Fruit fly (Drosophila melanogaster) whole organism, embryonic: ENCODE measurements around the gene Hr83.

Source experiments
- Abd-B ChIP-seq: fragments of 200-800 bp; sonication (Bioruptor generic); optimal IDR thresholded peaks from 2 replicates; lab custom pipeline; 2018; ENCODE audit warnings: missing biosample characterization, mild to moderate bottlenecking, missing genetic modification characterization, moderate library complexity
- Awh ChIP-seq: fragments of 200-800 bp; sonication (Bioruptor generic); IDR thresholded peaks from 2 replicates; pipeline ENCODE4, ENCODE4 v1.3.6; 2022; ENCODE audit warnings: missing biosample characterization, missing genetic modification characterization
- BEAF-32 ChIP-seq: fragments of 200-800 bp; sonication (Bioruptor generic); optimal IDR thresholded peaks from 3 replicates; lab custom pipeline; 2017; ENCODE audit warnings: missing biosample characterization, missing genetic modification characterization, mild to moderate bottlenecking, moderate library complexity, missing genetic modification reagents
- CG10543 ChIP-seq: fragments of 200-800 bp; sonication (Bioruptor generic); optimal IDR thresholded peaks from 3 replicates; lab custom pipeline; 2017; ENCODE audit warnings: missing biosample characterization, mild to moderate bottlenecking, missing genetic modification characterization, moderate library complexity
- CG12155 ChIP-seq: fragments of 200-800 bp; sonication (Bioruptor generic); optimal IDR thresholded peaks from 3 replicates; lab custom pipeline; 2016; ENCODE audit warnings: missing biosample characterization, missing genetic modification characterization
- CG13775 ChIP-seq: fragments of 200-800 bp; sonication (Bioruptor generic); optimal IDR thresholded peaks from 3 replicates; lab custom pipeline; 2017; ENCODE audit warnings: missing biosample characterization, mild to moderate bottlenecking, missing genetic modification characterization
- CG15073 ChIP-seq: fragments of 200-800 bp; sonication (Bioruptor generic); optimal IDR thresholded peaks from 2 replicates; lab custom pipeline; 2016; ENCODE audit warnings: missing biosample characterization, missing genetic modification characterization
- CG15479 ChIP-seq: fragments of 200-800 bp; sonication (Bioruptor generic); optimal IDR thresholded peaks from 3 replicates; lab custom pipeline; 2019; ENCODE audit warnings: missing biosample characterization, mild to moderate bottlenecking, missing genetic modification characterization, moderate library complexity
- CG15601 ChIP-seq: fragments of 200-800 bp; sonication (Bioruptor generic); optimal IDR thresholded peaks from 3 replicates; lab custom pipeline; 2019; ENCODE audit warnings: missing biosample characterization, mild to moderate bottlenecking, missing genetic modification characterization, moderate library complexity
- CG1603 ChIP-seq: fragments of 200-800 bp; sonication (Bioruptor generic); optimal IDR thresholded peaks from 2 replicates; lab custom pipeline; 2019; ENCODE audit warnings: missing biosample characterization, mild to moderate bottlenecking, missing genetic modification characterization, moderate library complexity
- CG17612 ChIP-seq: fragments of 200-800 bp; sonication (Bioruptor generic); IDR thresholded peaks from 2 replicates; pipeline ENCODE4 v1.3.6; 2022; ENCODE audit warnings: missing biosample characterization, missing genetic modification characterization
- CG1832 ChIP-seq: fragments of 200-800 bp; sonication (Bioruptor generic); optimal IDR thresholded peaks from 2 replicates; lab custom pipeline; 2017; ENCODE audit warnings: missing biosample characterization, mild to moderate bottlenecking, missing genetic modification characterization, inconsistent platforms
- CG2712 ChIP-seq: fragments of 200-800 bp; optimal IDR thresholded peaks from 3 replicates; lab custom pipeline; 2019; ENCODE audit warnings: missing biosample characterization, mild to moderate bottlenecking, missing genetic modification characterization, moderate library complexity
- CG30403 ChIP-seq: fragments of 200-800 bp; sonication (Bioruptor generic); optimal IDR thresholded peaks from 3 replicates; lab custom pipeline; 2016; ENCODE audit warnings: missing biosample characterization, missing genetic modification characterization
- CG31224 ChIP-seq: fragments of 200-800 bp; sonication (Bioruptor generic); IDR thresholded peaks from 2 replicates; pipeline ENCODE4 v1.3.6; 2022; ENCODE audit warnings: missing biosample characterization, missing genetic modification characterization
- CG34422 ChIP-seq: fragments of 200-800 bp; sonication (Bioruptor generic); IDR thresholded peaks from 3 replicates; pipeline ENCODE4 v1.3.6; 2022; ENCODE audit warnings: missing biosample characterization, missing genetic modification characterization
- CG42726 ChIP-seq: fragments of 200-800 bp; sonication (Bioruptor generic); IDR thresholded peaks from 2 replicates; pipeline ENCODE4 v1.3.6; 2022; ENCODE audit warnings: missing biosample characterization, missing genetic modification characterization; ENCODE audit not compliant: partially characterized antibody
- CG4617 ChIP-seq: fragments of 200-800 bp; sonication (Bioruptor generic); optimal IDR thresholded peaks from 3 replicates; lab custom pipeline; 2016; ENCODE audit warnings: missing biosample characterization, missing genetic modification characterization, borderline replicate concordance
- CG4854 ChIP-seq: fragments of 200-800 bp; sonication (Bioruptor generic); optimal IDR thresholded peaks from 2 replicates; lab custom pipeline; 2016; ENCODE audit warnings: missing biosample characterization, missing genetic modification characterization, inconsistent platforms
- CG7745 ChIP-seq: fragments of 200-800 bp; sonication (Bioruptor generic); optimal IDR thresholded peaks from 2 replicates; lab custom pipeline; 2018; ENCODE audit warnings: missing biosample characterization, mild to moderate bottlenecking, missing genetic modification characterization, moderate library complexity
- CG7928 ChIP-seq: fragments of 200-800 bp; sonication (Bioruptor generic); optimal IDR thresholded peaks from 2 replicates; lab custom pipeline; 2017; ENCODE audit warnings: missing biosample characterization, mild to moderate bottlenecking, missing genetic modification characterization
- CHES-1-like ChIP-seq: fragments of 200-800 bp; sonication (Bioruptor generic); optimal IDR thresholded peaks from 2 replicates; lab custom pipeline; 2016; ENCODE audit warnings: missing biosample characterization, missing genetic modification characterization
- Chrac-16 ChIP-seq: fragments of 200-800 bp; sonication (Bioruptor generic); optimal IDR thresholded peaks from 3 replicates; lab custom pipeline; 2016; ENCODE audit warnings: missing biosample characterization, missing genetic modification characterization
- CkIIα-i1 ChIP-seq: fragments of 200-800 bp; sonication (Bioruptor generic); IDR thresholded peaks from 2 replicates; pipeline ENCODE4 v1.3.6; 2022; ENCODE audit warnings: missing biosample characterization, missing genetic modification characterization
- Doc3 ChIP-seq: fragments of 200-800 bp; sonication (Bioruptor generic); IDR thresholded peaks from 3 replicates; pipeline ENCODE4 v1.3.6; 2022; ENCODE audit warnings: missing biosample characterization, missing genetic modification characterization; ENCODE audit not compliant: partially characterized antibody
- Elba2 ChIP-seq: fragments of 200-800 bp; sonication (Bioruptor generic); optimal IDR thresholded peaks from 3 replicates; lab custom pipeline; 2016; ENCODE audit warnings: missing biosample characterization, missing genetic modification characterization
- Hr39 ChIP-seq: fragments of >200 bp; optimal IDR thresholded peaks from 2 replicates; lab custom pipeline; 2017
- NC2β ChIP-seq: fragments of 200-800 bp; sonication (Bioruptor generic); optimal IDR thresholded peaks from 2 replicates; lab custom pipeline; 2016; ENCODE audit warnings: missing biosample characterization, missing genetic modification characterization
- Nf-YC ChIP-seq: fragments of 200-800 bp; optimal IDR thresholded peaks from 3 replicates; lab custom pipeline; 2019; ENCODE audit warnings: missing biosample characterization, mild to moderate bottlenecking, missing genetic modification characterization, moderate library complexity
- Opbp ChIP-seq: fragments of 200-800 bp; sonication (Bioruptor generic); IDR thresholded peaks from 3 replicates; pipeline ENCODE4 v1.3.6; 2022; ENCODE audit warnings: missing biosample characterization, missing genetic modification characterization; ENCODE audit not compliant: partially characterized antibody
- Optix ChIP-seq: fragments of 200-800 bp; sonication (Bioruptor generic); IDR thresholded peaks from 3 replicates; pipeline ENCODE4 v1.3.6; 2022; ENCODE audit warnings: missing biosample characterization, missing genetic modification characterization
- Vsx1 ChIP-seq: fragments of 200-800 bp; sonication (Bioruptor generic); optimal IDR thresholded peaks from 2 replicates; lab custom pipeline; 2017; ENCODE audit warnings: missing biosample characterization, mild to moderate bottlenecking, missing genetic modification characterization, missing genetic modification reagents
- amos ChIP-seq: fragments of 200-800 bp; sonication (Bioruptor generic); IDR thresholded peaks from 2 replicates; pipeline ENCODE4 v1.3.6; 2022; ENCODE audit warnings: missing biosample characterization, missing genetic modification characterization; ENCODE audit not compliant: partially characterized antibody
- ap ChIP-seq: fragments of 200-800 bp; sonication (Bioruptor generic); IDR thresholded peaks from 2 replicates; pipeline ENCODE4 v1.3.6; 2022; ENCODE audit warnings: missing biosample characterization, missing genetic modification characterization
- bcd ChIP-seq: fragments of 200-800 bp; sonication (Bioruptor generic); optimal IDR thresholded peaks from 2 replicates; lab custom pipeline; 2017; ENCODE audit warnings: missing biosample characterization, mild to moderate bottlenecking, missing genetic modification characterization
- cg ChIP-seq: fragments of 200-800 bp; sonication (Bioruptor generic); optimal IDR thresholded peaks from 3 replicates; lab custom pipeline; 2019; ENCODE audit warnings: missing biosample characterization, mild to moderate bottlenecking, missing genetic modification characterization, moderate library complexity
- crp ChIP-seq, 2 experiments: fragments of 200-800 bp; sonication (Bioruptor generic); optimal IDR thresholded peaks; 2 replicates in 1 of 2; 3 replicates in 1 of 2; lab custom pipeline; 2017; ENCODE audit warnings: missing biosample characterization in 2 of 2, missing genetic modification characterization in 2 of 2, mild to moderate bottlenecking in 1 of 2, moderate library complexity in 1 of 2
- dpn ChIP-seq, 2 experiments: fragments of 200-800 bp; sonication (Bioruptor generic); optimal IDR thresholded peaks; 3 replicates each; lab custom pipeline; 2016; ENCODE audit warnings: missing biosample characterization in 2 of 2, missing genetic modification characterization in 2 of 2
- fd102C ChIP-seq: fragments of 200-800 bp; sonication (Bioruptor generic); optimal IDR thresholded peaks from 2 replicates; lab custom pipeline; 2018; ENCODE audit warnings: missing biosample characterization, mild to moderate bottlenecking, missing genetic modification characterization, moderate library complexity
- lab ChIP-seq: fragments of 200-800 bp; sonication (Bioruptor generic); optimal IDR thresholded peaks from 3 replicates; lab custom pipeline; 2017; ENCODE audit warnings: missing biosample characterization, missing genetic modification characterization, mild to moderate bottlenecking, moderate library complexity, missing genetic modification reagents
- mld ChIP-seq: fragments of 200-800 bp; sonication (Bioruptor generic); IDR thresholded peaks from 3 replicates; pipeline ENCODE4 v1.3.6; 2022; ENCODE audit warnings: missing biosample characterization, missing genetic modification characterization; ENCODE audit not compliant: partially characterized antibody
- nmo ChIP-seq: fragments of 200-800 bp; sonication (Bioruptor generic); optimal IDR thresholded peaks from 2 replicates; lab custom pipeline; 2018; ENCODE audit warnings: missing biosample characterization, mild to moderate bottlenecking, missing genetic modification characterization, moderate library complexity
- p53 ChIP-seq: fragments of 200-800 bp; sonication (Bioruptor generic); optimal IDR thresholded peaks from 2 replicates; lab custom pipeline; 2016; ENCODE audit warnings: missing biosample characterization, missing genetic modification characterization
- pzg ChIP-seq: fragments of 200-800 bp; sonication (Bioruptor generic); optimal IDR thresholded peaks from 3 replicates; lab custom pipeline; 2018; ENCODE audit warnings: missing biosample characterization, mild to moderate bottlenecking, missing genetic modification characterization, moderate library complexity
- sens ChIP-seq: fragments of 200-800 bp; sonication (Bioruptor generic); peaks from one replicate; lab custom pipeline; 2016; ENCODE audit warnings: missing biosample characterization, missing genetic modification characterization
- stwl ChIP-seq: fragments of 200-800 bp; sonication (Bioruptor generic); optimal IDR thresholded peaks from 3 replicates; lab custom pipeline; 2018; ENCODE audit warnings: missing biosample characterization, mild to moderate bottlenecking, missing genetic modification characterization, moderate library complexity
- toy ChIP-seq: fragments of 200-800 bp; sonication (Bioruptor generic); IDR thresholded peaks from 2 replicates; pipeline ENCODE4 v1.3.6; 2022; ENCODE audit warnings: missing biosample characterization, missing genetic modification characterization
- trem ChIP-seq: fragments of 200-800 bp; optimal IDR thresholded peaks from 3 replicates; lab custom pipeline; 2019; ENCODE audit warnings: missing biosample characterization, mild to moderate bottlenecking, missing genetic modification characterization, moderate library complexity
- z ChIP-seq: fragments of 200-800 bp; sonication (Bioruptor generic); IDR thresholded peaks from 3 replicates; pipeline ENCODE4 v1.3.6; 2022; ENCODE audit warnings: missing biosample characterization, missing genetic modification characterization
- zfh2 ChIP-seq: fragments of 200-800 bp; sonication (Bioruptor generic); optimal IDR thresholded peaks from 2 replicates; lab custom pipeline; 2016; ENCODE audit warnings: missing biosample characterization, missing genetic modification characterization

The Hr83 gene

dm6 chr3R:6345814-6346213, 3.2 kb upstream of the Hr83 start, which contains the start of the genes SmD2 and CG18048 (continued):
- TF ChIP-seq Chrac-16 (peak; percentile 5), lab (GFP tag; lab: Kevin White, UChicago) (no peak), mld (GFP tag; lab: Robert Waterston, UW) (no peak), crp (GFP tag; optimal IDR thresholded peaks at IDR 0.05; lab: Kevin White, UChicago) (no peak), CG4854 (GFP tag; lab: Kevin White, UChicago) (peak; percentile 18), Nf-YC (peak; percentile 18), NC2β (no peak), BEAF-32 (GFP tag; lab: Kevin White, UChicago) (peak; percentile 88), CG34422 (GFP tag; lab: Robert Waterston, UW) (0 out of 3 replicates have a peak, but pooled peaks have one; percentile 51), zfh2 (GFP tag; lab: Kevin White, UChicago) (peak; percentile 13), trem (tag; lab: Kevin White, UChicago) (peak; percentile 85), CG12155 (GFP tag; lab: Kevin White, UChicago) (peak; percentile 12), pzg (GFP tag; lab: Kevin White, UChicago) (peak; percentile 69), CG30403 (GFP tag; lab: Kevin White, UChicago) (peak; percentile 24), fd102C (GFP tag; lab: Kevin White, UChicago) (no peak), CG15601 (tag; lab: Kevin White, UChicago) (no peak), p53 (GFP tag; lab: Kevin White, UChicago) (no peak), nmo (GFP tag; lab: Kevin White, UChicago) (peak; percentile 70), Abd-B (GFP tag; lab: Kevin White, UChicago) (peak; percentile 5), Optix (no peak), bcd (GFP tag; lab: Kevin White, UChicago) (peak; percentile 12), cg (GFP tag; lab: Kevin White, UChicago) (no peak), toy (GFP tag; lab: Robert Waterston, UW) (no peak), ap (GFP tag; lab: Robert Waterston, UW) (no peak), CG15073 (GFP tag; lab: Kevin White, UChicago) (no peak), amos (GFP tag; lab: Robert Waterston, UW) (peak; percentile 75), Awh (GFP tag; lab: Robert Waterston, UW) (no peak), CG1603 (peak; percentile 13), CG13775 (peak; percentile 27), Elba2 (GFP tag; lab: Kevin White, UChicago) (peak; percentile 91), sens (peak; percentile 27), CHES-1-like (GFP tag; lab: Kevin White, UChicago) (peak; percentile 6), CG1832 (GFP tag; lab: Kevin White, UChicago) (no peak), CG17612 (GFP tag; lab: Robert Waterston, UW) (no peak), CG2712 (tag; lab: Kevin White, UChicago) (peak; percentile 54), Doc3 (GFP tag; lab: Robert Waterston, UW) (peak; percentile 74), dpn (GFP tag; optimal IDR thresholded peaks at IDR 0.05; lab: Kevin White, UChicago) (peak in 1 of 2 experiments; percentile 7), Opbp (peak; percentile 65; the same call in 1 of the 3 replicates), stwl (peak; percentile 83), CG31224 (GFP tag; lab: Robert Waterston, UW) (no peak), CG42726 (GFP tag; lab: Robert Waterston, UW) (peak; percentile 39; the same call in 1 of the 2 replicates), z (GFP tag; lab: Robert Waterston, UW) (no peak), Hr39 (lab: Kevin White, UChicago) (no peak), CG4617 (GFP tag; lab: Kevin White, UChicago) (peak; percentile 79), CG10543 (no peak), Vsx1 (GFP tag; lab: Kevin White, UChicago) (no peak), CG15479 (GFP tag; lab: Kevin White, UChicago) (no peak), CG7745 (tag; lab: Kevin White, UChicago) (no peak), CG7928 (peak; percentile 93), CkIIα-i1 (GFP tag; lab: Robert Waterston, UW) (no peak)
